Worm (Caenorhabditis elegans): Measurements from ENCODE around the gene nlp-2.

- TF ChIP-seq ama-1 (optimal IDR thresholded peaks at IDR 0.05) = no peak
- no peak for TF ChIP-seq ztf-4 (tag; optimal IDR thresholded peaks at IDR 0.05)
- no peak for TF ChIP-seq unc-62 (GFP tag; optimal IDR thresholded peaks at IDR 0.05)
- no peak for TF ChIP-seq snpc-4 (tag; optimal IDR thresholded peaks at IDR 0.05)
- no peak for TF ChIP-seq pha-4 (tag; optimal IDR thresholded peaks at IDR 0.05)
- no peak for TF ChIP-seq lsy-12 (tag; optimal IDR thresholded peaks at IDR 0.05)
- TF ChIP-seq elt-2 (tag; optimal IDR thresholded peaks at IDR 0.05) = no peak
Observed at ce11 chrX:2304496-2304895, 40.1 kb downstream of the nlp-2 start.

All from whole organism, L3 larva.